Worm (Caenorhabditis elegans) whole organism, early embryonic: ENCODE data around the gene T20F7.1.

Experiments
- ama-1 ChIP-seq: fragments of 150-350 bp; optimal IDR thresholded peaks from 2 replicates; lab custom pipeline; 2014
- hmbx-1 ChIP-seq: sonication (generic microtip); optimal IDR thresholded peaks from 2 replicates; lab custom pipeline; 2016; ENCODE audit warnings: mild to moderate bottlenecking, missing genetic modification characterization, missing compliant biosample characterization
- pes-1 ChIP-seq: fragments of 200-800 bp; sonication (Bioruptor generic); IDR thresholded peaks from 2 replicates; pipeline ENCODE4 v1.3.6; 2022; ENCODE audit warnings: missing genetic modification reagents, missing genetic modification characterization, missing compliant biosample characterization
- tbx-11 ChIP-seq: fragments of 200-800 bp; sonication (Bioruptor generic); IDR thresholded peaks from 2 replicates; pipeline ENCODE4 v1.3.6; 2022; ENCODE audit warnings: missing genetic modification characterization, missing compliant biosample characterization

ce11 chrX:16868931-16869330 is 3.8 kb upstream of the T20F7.1 start, which contains the start of gene aakg-2:
- TF ChIP-seq pes-1 (GFP tag; lab: Robert Waterston, UW) = no peak
- no peak for TF ChIP-seq ama-1 (lab: Kevin White, UChicago)
- TF ChIP-seq tbx-11 = no peak
- no peak for TF ChIP-seq hmbx-1
